Fruit fly (Drosophila melanogaster) whole organism, adult: ENCODE results near the gene Hs6st.
A peak's percentile ranks its signal among the peaks of the same experiment; 100 is the strongest.

ENCODE experiments used
- CG11617 ChIP-seq: fragments of 200-800 bp; sonication (Bioruptor generic); optimal IDR thresholded peaks from 2 replicates; lab custom pipeline; 2017; ENCODE audit warnings: mild to moderate bottlenecking, missing biosample characterization, missing genetic modification reagents, missing genetic modification characterization
- CG12768 ChIP-seq: fragments of 200-800 bp; sonication (Bioruptor generic); optimal IDR thresholded peaks from 2 replicates; lab custom pipeline; 2017; ENCODE audit warnings: missing biosample characterization, missing genetic modification characterization, mild to moderate bottlenecking, moderate library complexity, missing genetic modification reagents
- CG14711 ChIP-seq: fragments of 200-800 bp; sonication (Bioruptor generic); optimal IDR thresholded peaks from 2 replicates; lab custom pipeline; 2018; ENCODE audit warnings: missing biosample characterization, mild to moderate bottlenecking, missing genetic modification characterization, moderate library complexity
- CG1620 ChIP-seq: fragments of 200-800 bp; sonication (Bioruptor generic); optimal IDR thresholded peaks from 2 replicates; lab custom pipeline; 2016; ENCODE audit warnings: missing biosample characterization, missing genetic modification characterization
- CG33017 ChIP-seq: fragments of 200-800 bp; sonication (Bioruptor generic); optimal IDR thresholded peaks from 2 replicates; lab custom pipeline; 2018; ENCODE audit warnings: missing biosample characterization, mild to moderate bottlenecking, missing genetic modification characterization, moderate library complexity
- CG5204 ChIP-seq: fragments of 200-800 bp; sonication (Bioruptor generic); optimal IDR thresholded peaks from 2 replicates; lab custom pipeline; 2016; ENCODE audit warnings: missing biosample characterization, missing genetic modification characterization
- CG7045 ChIP-seq: fragments of 200-800 bp; sonication (Bioruptor generic); optimal IDR thresholded peaks from 2 replicates; lab custom pipeline; 2017; ENCODE audit warnings: missing biosample characterization, mild to moderate bottlenecking, missing genetic modification characterization
- CG7101 ChIP-seq: fragments of 200-800 bp; sonication (Bioruptor generic); optimal IDR thresholded peaks from 2 replicates; lab custom pipeline; 2018; ENCODE audit warnings: missing biosample characterization, mild to moderate bottlenecking, missing genetic modification characterization, moderate library complexity
- Clk ChIP-seq: fragments of 200-800 bp; sonication (Bioruptor generic); optimal IDR thresholded peaks from 2 replicates; lab custom pipeline; 2017; ENCODE audit warnings: missing biosample characterization, missing genetic modification characterization
- Crg-1 ChIP-seq: fragments of 200-800 bp; sonication (Bioruptor generic); optimal IDR thresholded peaks from 2 replicates; lab custom pipeline; 2016; ENCODE audit warnings: missing biosample characterization, missing genetic modification characterization
- Hr96 ChIP-seq: fragments of 200-800 bp; sonication (Bioruptor generic); optimal IDR thresholded peaks from 2 replicates; lab custom pipeline; 2016; ENCODE audit warnings: missing biosample characterization, missing genetic modification characterization
- Mnt ChIP-seq: fragments of 200-800 bp; sonication (Bioruptor generic); optimal IDR thresholded peaks from 2 replicates; lab custom pipeline; 2016; ENCODE audit warnings: missing biosample characterization, mild to moderate bottlenecking, missing genetic modification characterization
- bab1 ChIP-seq: fragments of 200-800 bp; sonication (Bioruptor generic); optimal IDR thresholded peaks from 3 replicates; lab custom pipeline; 2019; ENCODE audit warnings: missing biosample characterization, mild to moderate bottlenecking, missing genetic modification characterization, moderate library complexity
- cic ChIP-seq: fragments of 200-800 bp; sonication (Bioruptor generic); optimal IDR thresholded peaks from 2 replicates; lab custom pipeline; 2017; ENCODE audit warnings: missing biosample characterization, mild to moderate bottlenecking, missing genetic modification characterization, moderate library complexity
- cnc ChIP-seq, 2 experiments: fragments of >200 bp; optimal IDR thresholded peaks; 2 replicates each; lab custom pipeline; 2017
- kay ChIP-seq: fragments of 200-800 bp; sonication (Bioruptor generic); peaks from one replicate; lab custom pipeline; 2016; ENCODE audit warnings: missing biosample characterization, missing genetic modification characterization, borderline replicate concordance
- ovo ChIP-seq: fragments of 200-800 bp; sonication (Bioruptor generic); optimal IDR thresholded peaks from 2 replicates; lab custom pipeline; 2016; ENCODE audit warnings: missing biosample characterization, missing genetic modification characterization
- pad ChIP-seq: fragments of 200-800 bp; sonication (Bioruptor generic); optimal IDR thresholded peaks from 3 replicates; lab custom pipeline; 2017; ENCODE audit warnings: missing biosample characterization, missing genetic modification characterization, mild to moderate bottlenecking, moderate library complexity, missing genetic modification reagents
- tj ChIP-seq: fragments of 200-800 bp; sonication (Bioruptor generic); optimal IDR thresholded peaks from 3 replicates; lab custom pipeline; 2017; ENCODE audit warnings: missing biosample characterization, mild to moderate bottlenecking, missing genetic modification characterization, moderate library complexity
- toe ChIP-seq: fragments of 200-800 bp; sonication (Bioruptor generic); optimal IDR thresholded peaks from 2 replicates; lab custom pipeline; 2016; ENCODE audit warnings: missing biosample characterization, missing genetic modification characterization

Gene Hs6st

DNA sequence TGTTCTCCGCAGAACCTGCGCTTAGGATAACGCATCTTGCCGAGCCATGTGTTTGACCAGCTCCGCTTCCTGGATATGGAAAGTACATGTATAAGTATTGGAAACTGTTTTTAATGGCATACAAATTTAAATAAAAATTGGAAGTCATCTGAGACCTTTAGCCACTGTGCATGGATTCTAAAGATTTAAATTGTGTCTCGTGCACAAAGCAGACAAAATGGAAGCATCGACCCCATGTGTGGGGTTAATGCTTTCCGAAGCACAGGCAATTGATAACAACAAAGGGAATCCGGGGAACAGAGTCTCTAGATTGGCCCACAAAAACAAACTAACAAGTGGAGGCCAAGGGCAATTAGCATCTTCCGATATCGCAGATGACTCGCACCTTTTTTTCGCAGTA, 106.6 kb downstream of the Hs6st start:
- TF ChIP-seq tj (GFP tag; lab: Kevin White, UChicago) (no peak), Clk (GFP tag; lab: Kevin White, UChicago) (no peak), CG7101 (tag; lab: Kevin White, UChicago) (no peak), toe (GFP tag; lab: Kevin White, UChicago) (no peak), CG5204 (GFP tag; lab: Kevin White, UChicago) (no peak), CG33017 (tag; lab: Kevin White, UChicago) (no peak), ovo (GFP tag; lab: Kevin White, UChicago) (no peak), CG1620 (no peak), Hr96 (GFP tag; lab: Kevin White, UChicago) (no peak), CG11617 (GFP tag; lab: Kevin White, UChicago) (no peak), kay (GFP tag; lab: Kevin White, UChicago) (no peak), CG7045 (GFP tag; lab: Kevin White, UChicago) (no peak), cnc (optimal IDR thresholded peaks at IDR 0.05; lab: Kevin White, UChicago) (no peak), CG14711 (tag; lab: Kevin White, UChicago) (no peak), Crg-1 (GFP tag; lab: Kevin White, UChicago) (no peak), bab1 (GFP tag; lab: Kevin White, UChicago) (no peak), Mnt (GFP tag; lab: Kevin White, UChicago) (no peak)

DNA sequence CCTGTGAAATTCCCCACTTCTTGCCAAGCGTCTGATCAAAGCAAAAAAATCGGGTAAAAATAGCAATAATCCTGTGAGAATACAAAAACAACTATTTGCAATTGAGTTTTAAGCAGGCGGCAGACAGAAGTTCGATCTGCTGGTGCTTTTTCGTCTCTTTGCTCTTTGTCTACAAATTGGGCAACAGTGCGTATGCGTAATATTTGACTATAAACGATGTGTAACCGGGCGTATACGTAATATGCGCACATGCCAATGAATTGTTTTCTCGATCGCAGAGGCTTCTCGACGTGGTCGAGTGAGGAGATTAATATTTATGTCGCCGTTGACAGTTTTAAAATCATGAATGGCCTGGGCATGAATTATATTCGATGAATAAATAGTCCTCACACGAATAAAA, 113.0 kb downstream of the Hs6st start:
- TF ChIP-seq cic (GFP tag; lab: Kevin White, UChicago) (no peak), CG1620 (no peak), CG33017 (tag; lab: Kevin White, UChicago) (no peak), Mnt (GFP tag; lab: Kevin White, UChicago) (no peak), pad (GFP tag; lab: Kevin White, UChicago) (no peak), Hr96 (GFP tag; lab: Kevin White, UChicago) (no peak), ovo (GFP tag; lab: Kevin White, UChicago) (no peak), CG7101 (tag; lab: Kevin White, UChicago) (no peak), toe (GFP tag; lab: Kevin White, UChicago) (no peak), CG14711 (tag; lab: Kevin White, UChicago) (no peak), Clk (GFP tag; lab: Kevin White, UChicago) (no peak), CG11617 (GFP tag; lab: Kevin White, UChicago) (no peak), kay (GFP tag; lab: Kevin White, UChicago) (no peak), bab1 (GFP tag; lab: Kevin White, UChicago) (no peak), cnc (optimal IDR thresholded peaks at IDR 0.05; lab: Kevin White, UChicago) (no peak), CG12768 (no peak), CG7045 (GFP tag; lab: Kevin White, UChicago) (no peak), CG5204 (GFP tag; lab: Kevin White, UChicago) (no peak)

DNA sequence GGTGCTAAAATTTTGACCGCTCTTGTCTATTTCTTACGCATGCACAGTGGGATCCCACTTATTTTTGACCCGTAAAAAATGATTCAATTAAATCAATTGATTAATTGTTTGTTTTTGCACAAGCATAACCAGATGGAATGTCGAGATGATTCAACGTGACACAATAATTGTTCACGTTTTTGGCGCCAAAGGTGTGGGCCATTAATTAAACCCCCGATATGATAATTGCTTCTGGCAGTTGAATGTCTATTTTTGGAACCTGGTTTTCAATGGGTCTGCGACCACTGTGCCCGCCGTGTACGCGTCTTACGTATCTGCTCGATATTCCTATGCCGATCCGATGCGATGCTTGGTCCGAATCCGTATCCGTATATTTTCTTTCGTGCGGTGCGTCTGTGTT, 116.3 kb downstream of the Hs6st start:
- TF ChIP-seq Hr96 (GFP tag; lab: Kevin White, UChicago) (peak; percentile 35), CG12768 (peak; percentile 15), toe (GFP tag; lab: Kevin White, UChicago) (peak; percentile 35), CG14711 (tag; lab: Kevin White, UChicago) (peak; percentile 15), CG7101 (tag; lab: Kevin White, UChicago) (peak; percentile 14), CG5204 (GFP tag; lab: Kevin White, UChicago) (no peak), Mnt (GFP tag; lab: Kevin White, UChicago) (no peak), CG7045 (GFP tag; lab: Kevin White, UChicago) (peak; percentile 28), cic (GFP tag; lab: Kevin White, UChicago) (no peak)

DNA sequence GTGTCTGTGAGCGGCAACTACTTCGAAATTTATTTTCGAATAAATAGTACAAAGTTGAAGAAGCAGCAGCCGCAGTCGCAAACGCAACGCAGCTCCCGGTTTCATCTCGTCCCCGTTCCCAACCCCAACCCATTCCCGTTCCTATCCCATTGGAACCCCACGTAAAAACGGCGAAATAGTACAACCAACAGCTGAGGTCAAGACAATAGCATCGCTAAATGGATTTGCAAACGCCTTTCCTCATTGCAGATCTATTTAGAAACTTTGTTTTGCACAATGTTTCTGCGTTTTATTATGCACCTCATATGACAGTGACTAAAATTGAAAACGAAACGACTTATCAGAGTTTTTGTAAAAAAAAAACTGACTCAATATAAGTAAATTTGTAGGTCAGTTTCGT, 116.9 kb downstream of the Hs6st start:
- TF ChIP-seq CG12768 (peak; percentile 12), bab1 (GFP tag; lab: Kevin White, UChicago) (no peak), tj (GFP tag; lab: Kevin White, UChicago) (no peak), kay (GFP tag; lab: Kevin White, UChicago) (no peak), CG33017 (tag; lab: Kevin White, UChicago) (no peak), CG14711 (tag; lab: Kevin White, UChicago) (no peak), cnc (optimal IDR thresholded peaks at IDR 0.05; lab: Kevin White, UChicago) (no peak), pad (GFP tag; lab: Kevin White, UChicago) (no peak)

DNA sequence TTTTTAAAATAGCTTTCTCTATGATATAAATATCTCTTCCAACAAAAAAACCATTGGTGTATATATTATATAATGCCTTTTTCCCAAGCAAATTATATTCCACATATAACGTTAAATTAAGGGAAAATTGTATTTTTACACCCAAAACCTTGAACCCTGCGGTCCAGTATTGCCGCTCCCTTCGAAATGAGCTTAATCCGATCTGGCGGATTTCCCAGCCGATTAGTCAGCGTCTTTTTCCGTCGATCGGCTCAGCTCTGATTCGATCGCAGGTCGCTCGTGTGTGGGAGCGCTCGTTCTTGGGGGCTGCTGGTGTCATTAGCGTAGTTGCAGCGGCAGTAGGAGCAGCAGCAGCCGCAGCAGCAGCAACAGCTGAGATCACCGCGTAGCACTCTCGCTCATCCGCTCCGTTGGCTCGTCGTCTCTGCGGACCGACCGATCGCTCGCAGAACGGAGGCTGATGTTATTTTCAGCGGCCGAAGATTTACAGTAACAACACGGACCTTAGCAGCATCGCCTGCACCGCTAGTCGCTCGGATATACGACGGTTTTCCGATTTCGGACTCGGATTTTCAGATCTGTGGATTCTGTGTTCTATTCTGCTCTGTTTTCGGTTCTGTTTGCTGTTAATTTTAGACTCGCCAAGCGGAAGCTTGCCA, 117.8 kb downstream of the Hs6st start, which contains the start of gene CG4733:
TSS of gene CG4733 (plus strand) at position 350 of the 659 bp plus-strand sequence.
- TF ChIP-seq CG5204 (GFP tag; lab: Kevin White, UChicago) (peak; percentile 55), Crg-1 (GFP tag; lab: Kevin White, UChicago) (no peak), ovo (GFP tag; lab: Kevin White, UChicago) (peak; percentile 33), pad (GFP tag; lab: Kevin White, UChicago) (peak; percentile 2), Clk (GFP tag; lab: Kevin White, UChicago) (no peak), CG33017 (tag; lab: Kevin White, UChicago) (no peak), CG14711 (tag; lab: Kevin White, UChicago) (no peak), Mnt (GFP tag; lab: Kevin White, UChicago) (no peak), kay (GFP tag; lab: Kevin White, UChicago) (no peak), toe (GFP tag; lab: Kevin White, UChicago) (peak; percentile 20), CG1620 (no peak), CG7101 (tag; lab: Kevin White, UChicago) (peak; percentile 30), cic (GFP tag; lab: Kevin White, UChicago) (no peak), bab1 (GFP tag; lab: Kevin White, UChicago) (no peak), CG7045 (GFP tag; lab: Kevin White, UChicago) (no peak), cnc (optimal IDR thresholded peaks at IDR 0.05; lab: Kevin White, UChicago) (no peak), Hr96 (GFP tag; lab: Kevin White, UChicago) (no peak), tj (GFP tag; lab: Kevin White, UChicago) (peak; percentile 7)
